Fruit fly (Drosophila melanogaster) whole organism, embryonic: ENCODE results near the gene CG10584.

ENCODE experiments used
- B-H1 ChIP-seq: fragments of 200-800 bp; sonication (Bioruptor generic); IDR thresholded peaks from 3 replicates; pipeline ENCODE4 v1.3.6; 2022; ENCODE audit warnings: missing biosample characterization, missing genetic modification characterization
- Bteb2 ChIP-seq: fragments of 200-800 bp; sonication (Bioruptor generic); optimal IDR thresholded peaks from 2 replicates; lab custom pipeline; 2016; ENCODE audit warnings: missing biosample characterization, missing genetic modification characterization
- CG10979 ChIP-seq: fragments of 200-800 bp; sonication (Bioruptor generic); optimal IDR thresholded peaks from 2 replicates; lab custom pipeline; 2018; ENCODE audit warnings: missing biosample characterization, mild to moderate bottlenecking, missing genetic modification characterization, moderate library complexity
- CG11456 ChIP-seq: fragments of 200-800 bp; sonication (Bioruptor generic); IDR thresholded peaks from 3 replicates; pipeline ENCODE4 v1.3.6; 2022; ENCODE audit warnings: missing biosample characterization, missing genetic modification characterization
- CG13123 ChIP-seq: fragments of 200-800 bp; sonication (Bioruptor generic); optimal IDR thresholded peaks from 2 replicates; lab custom pipeline; 2016; ENCODE audit warnings: missing biosample characterization, missing genetic modification characterization
- CG13424 ChIP-seq: fragments of 200-800 bp; sonication (Bioruptor generic); optimal IDR thresholded peaks from 2 replicates; lab custom pipeline; 2019; ENCODE audit warnings: missing biosample characterization, mild to moderate bottlenecking, missing genetic modification characterization, moderate library complexity
- CG14441 ChIP-seq: fragments of 200-800 bp; sonication (Bioruptor generic); IDR thresholded peaks from 2 replicates; pipeline ENCODE4 v1.3.6; 2022; ENCODE audit warnings: missing biosample characterization, missing genetic modification characterization
- CG14965 ChIP-seq: fragments of 200-800 bp; sonication (Bioruptor generic); optimal IDR thresholded peaks from 2 replicates; lab custom pipeline; 2016; ENCODE audit warnings: missing biosample characterization, missing genetic modification characterization, borderline replicate concordance
- CG16863 ChIP-seq: fragments of 200-800 bp; sonication (Bioruptor generic); optimal IDR thresholded peaks from 3 replicates; lab custom pipeline; 2016; ENCODE audit warnings: missing biosample characterization, missing genetic modification characterization
- CG17361 ChIP-seq: fragments of 200-800 bp; sonication (Bioruptor generic); IDR thresholded peaks from 3 replicates; pipeline ENCODE4 v1.3.6; 2022; ENCODE audit warnings: missing biosample characterization, missing genetic modification characterization
- CG1792 ChIP-seq: fragments of 200-800 bp; sonication (Bioruptor generic); optimal IDR thresholded peaks from 2 replicates; lab custom pipeline; 2016; ENCODE audit warnings: missing biosample characterization, missing genetic modification characterization
- CG2120 ChIP-seq: fragments of 200-800 bp; sonication (Bioruptor generic); optimal IDR thresholded peaks from 3 replicates; lab custom pipeline; 2016; ENCODE audit warnings: missing biosample characterization, missing genetic modification characterization
- CG31441 ChIP-seq: fragments of 200-800 bp; sonication (Bioruptor generic); IDR thresholded peaks from 2 replicates; pipeline ENCODE4 v1.3.6; 2022; ENCODE audit warnings: missing biosample characterization, missing genetic modification characterization
- CG32532 ChIP-seq: fragments of 200-800 bp; sonication (Bioruptor generic); IDR thresholded peaks from 2 replicates; pipeline ENCODE4 v1.3.6; 2022; ENCODE audit warnings: missing biosample characterization, missing genetic modification characterization
- CG34224 ChIP-seq: fragments of 200-800 bp; sonication (Bioruptor generic); IDR thresholded peaks from 3 replicates; pipeline ENCODE4 v1.3.6; 2022; ENCODE audit warnings: missing biosample characterization, missing genetic modification characterization; ENCODE audit not compliant: partially characterized antibody
- CG34376 ChIP-seq: fragments of 200-800 bp; sonication (Bioruptor generic); optimal IDR thresholded peaks from 2 replicates; lab custom pipeline; 2018; ENCODE audit warnings: missing biosample characterization, mild to moderate bottlenecking, missing genetic modification characterization
- CG4282 ChIP-seq: fragments of 200-800 bp; sonication (Bioruptor generic); optimal IDR thresholded peaks from 2 replicates; lab custom pipeline; 2016; ENCODE audit warnings: missing biosample characterization, missing genetic modification characterization
- CG4707 ChIP-seq: fragments of 200-800 bp; sonication (Bioruptor generic); optimal IDR thresholded peaks from 2 replicates; lab custom pipeline; 2018; ENCODE audit warnings: missing biosample characterization, mild to moderate bottlenecking, missing genetic modification characterization, moderate library complexity
- CG5245 ChIP-seq: fragments of 200-800 bp; sonication (Bioruptor generic); optimal IDR thresholded peaks from 3 replicates; lab custom pipeline; 2016; ENCODE audit warnings: missing biosample characterization, missing genetic modification characterization
- CG6765 ChIP-seq: fragments of 200-800 bp; sonication (Bioruptor generic); optimal IDR thresholded peaks from 3 replicates; lab custom pipeline; 2017; ENCODE audit warnings: missing biosample characterization, mild to moderate bottlenecking, missing genetic modification characterization
- CG8924 ChIP-seq: fragments of 200-800 bp; optimal IDR thresholded peaks from 3 replicates; lab custom pipeline; 2019; ENCODE audit warnings: missing biosample characterization, mild to moderate bottlenecking, missing genetic modification characterization, moderate library complexity
- CG9727 ChIP-seq: fragments of 200-800 bp; sonication (Bioruptor generic); optimal IDR thresholded peaks from 3 replicates; lab custom pipeline; 2017; ENCODE audit warnings: missing biosample characterization, mild to moderate bottlenecking, missing genetic modification characterization
- CG9817 ChIP-seq: fragments of 200-800 bp; sonication (Bioruptor generic); optimal IDR thresholded peaks from 2 replicates; lab custom pipeline; 2018; ENCODE audit warnings: missing biosample characterization, mild to moderate bottlenecking, missing genetic modification characterization, moderate library complexity
- D19B ChIP-seq: fragments of 200-800 bp; sonication (Bioruptor generic); optimal IDR thresholded peaks from 2 replicates; lab custom pipeline; 2017; ENCODE audit warnings: missing biosample characterization, mild to moderate bottlenecking, missing genetic modification characterization
- Dbx ChIP-seq: fragments of 200-800 bp; sonication (Bioruptor generic); IDR thresholded peaks from 3 replicates; pipeline ENCODE4 v1.3.6; 2022; ENCODE audit warnings: missing biosample characterization, missing genetic modification characterization
- Deaf1 ChIP-seq: fragments of 200-800 bp; optimal IDR thresholded peaks from 3 replicates; lab custom pipeline; 2019; ENCODE audit warnings: missing biosample characterization, mild to moderate bottlenecking, missing genetic modification characterization, moderate library complexity
- Dll ChIP-seq: fragments of 200-800 bp; sonication (Bioruptor generic); IDR thresholded peaks from 4 replicates; pipeline ENCODE4 v1.3.6; 2022; ENCODE audit warnings: missing biosample characterization, missing genetic modification characterization; ENCODE audit not compliant: partially characterized antibody
- NC2α ChIP-seq: fragments of 200-800 bp; sonication (Bioruptor generic); optimal IDR thresholded peaks from 2 replicates; lab custom pipeline; 2016; ENCODE audit warnings: missing biosample characterization, missing genetic modification characterization
- Opbp ChIP-seq: fragments of 200-800 bp; sonication (Bioruptor generic); IDR thresholded peaks from 3 replicates; pipeline ENCODE4 v1.3.6; 2022; ENCODE audit warnings: missing biosample characterization, missing genetic modification characterization; ENCODE audit not compliant: partially characterized antibody
- Optix ChIP-seq: fragments of 200-800 bp; sonication (Bioruptor generic); IDR thresholded peaks from 3 replicates; pipeline ENCODE4 v1.3.6; 2022; ENCODE audit warnings: missing biosample characterization, missing genetic modification characterization
- Vsx1 ChIP-seq: fragments of 200-800 bp; sonication (Bioruptor generic); optimal IDR thresholded peaks from 2 replicates; lab custom pipeline; 2017; ENCODE audit warnings: missing biosample characterization, mild to moderate bottlenecking, missing genetic modification characterization, missing genetic modification reagents
- Xrp1 ChIP-seq: fragments of 200-800 bp; sonication (Bioruptor generic); IDR thresholded peaks from 2 replicates; pipeline ENCODE4 v1.3.6; 2022; ENCODE audit warnings: missing biosample characterization, missing genetic modification characterization
- ac ChIP-seq: fragments of 200-800 bp; sonication (Bioruptor generic); optimal IDR thresholded peaks from 3 replicates; lab custom pipeline; 2017; ENCODE audit warnings: missing biosample characterization, mild to moderate bottlenecking, missing genetic modification characterization
- ato ChIP-seq: fragments of 200-800 bp; sonication (Bioruptor generic); IDR thresholded peaks from 2 replicates; pipeline ENCODE4 v1.3.6; 2022; ENCODE audit warnings: missing biosample characterization, missing genetic modification characterization; ENCODE audit not compliant: partially characterized antibody
- dan ChIP-seq: fragments of 200-800 bp; sonication (Bioruptor generic); IDR thresholded peaks from 2 replicates; pipeline ENCODE4 v1.3.6; 2022; ENCODE audit warnings: missing biosample characterization, missing genetic modification characterization
- dimm ChIP-seq: fragments of 200-800 bp; sonication (Bioruptor generic); IDR thresholded peaks from 2 replicates; pipeline ENCODE4 v1.3.6; 2022; ENCODE audit warnings: missing biosample characterization, missing genetic modification characterization
- dpn ChIP-seq, 2 experiments: fragments of 200-800 bp; sonication (Bioruptor generic); optimal IDR thresholded peaks; 3 replicates each; lab custom pipeline; 2016; ENCODE audit warnings: missing biosample characterization in 2 of 2, missing genetic modification characterization in 2 of 2
- ems ChIP-seq: fragments of 200-800 bp; sonication (Bioruptor generic); optimal IDR thresholded peaks from 3 replicates; lab custom pipeline; 2016; ENCODE audit warnings: missing biosample characterization, missing genetic modification characterization
- fu2 ChIP-seq: fragments of 200-800 bp; sonication (Bioruptor generic); optimal IDR thresholded peaks from 2 replicates; lab custom pipeline; 2016; ENCODE audit warnings: missing biosample characterization, missing genetic modification characterization
- gce ChIP-seq: fragments of 200-800 bp; sonication (Bioruptor generic); IDR thresholded peaks from 3 replicates; pipeline ENCODE4 v1.3.6; 2022; ENCODE audit warnings: missing biosample characterization, missing genetic modification characterization
- gem ChIP-seq: fragments of 200-800 bp; sonication (Bioruptor generic); optimal IDR thresholded peaks from 2 replicates; lab custom pipeline; 2019; ENCODE audit warnings: missing biosample characterization, mild to moderate bottlenecking, missing genetic modification characterization, moderate library complexity
- gfzf ChIP-seq: fragments of 200-800 bp; sonication (Bioruptor generic); optimal IDR thresholded peaks from 2 replicates; lab custom pipeline; 2016; ENCODE audit warnings: missing biosample characterization, mild to moderate bottlenecking, missing genetic modification characterization, moderate library complexity
- gsb ChIP-seq: fragments of 200-800 bp; sonication (Bioruptor generic); IDR thresholded peaks from 2 replicates; pipeline ENCODE4 v1.3.6; 2022; ENCODE audit warnings: missing biosample characterization, missing genetic modification characterization
- lbe ChIP-seq: fragments of 200-800 bp; sonication (Bioruptor generic); optimal IDR thresholded peaks from 2 replicates; lab custom pipeline; 2016; ENCODE audit warnings: missing biosample characterization, mild to moderate bottlenecking, missing genetic modification characterization
- p53 ChIP-seq: fragments of 200-800 bp; sonication (Bioruptor generic); optimal IDR thresholded peaks from 2 replicates; lab custom pipeline; 2016; ENCODE audit warnings: missing biosample characterization, missing genetic modification characterization
- phol ChIP-seq: fragments of 200-800 bp; sonication (Bioruptor generic); optimal IDR thresholded peaks from 3 replicates; lab custom pipeline; 2018; ENCODE audit warnings: missing biosample characterization, mild to moderate bottlenecking, missing genetic modification characterization, moderate library complexity
- slou ChIP-seq: fragments of 200-800 bp; sonication (Bioruptor generic); optimal IDR thresholded peaks from 3 replicates; lab custom pipeline; 2016; ENCODE audit warnings: missing biosample characterization, missing genetic modification characterization
- vvl ChIP-seq: fragments of 200-800 bp; sonication (Bioruptor generic); IDR thresholded peaks from 2 replicates; pipeline ENCODE4 v1.3.6; 2022; ENCODE audit warnings: missing biosample characterization, missing genetic modification characterization
- zfh1 ChIP-seq: fragments of 200-800 bp; sonication (Bioruptor generic); IDR thresholded peaks from 3 replicates; pipeline ENCODE4 v1.3.6; 2022; ENCODE audit warnings: missing biosample characterization, missing genetic modification characterization

The CG10584 gene

DNA sequence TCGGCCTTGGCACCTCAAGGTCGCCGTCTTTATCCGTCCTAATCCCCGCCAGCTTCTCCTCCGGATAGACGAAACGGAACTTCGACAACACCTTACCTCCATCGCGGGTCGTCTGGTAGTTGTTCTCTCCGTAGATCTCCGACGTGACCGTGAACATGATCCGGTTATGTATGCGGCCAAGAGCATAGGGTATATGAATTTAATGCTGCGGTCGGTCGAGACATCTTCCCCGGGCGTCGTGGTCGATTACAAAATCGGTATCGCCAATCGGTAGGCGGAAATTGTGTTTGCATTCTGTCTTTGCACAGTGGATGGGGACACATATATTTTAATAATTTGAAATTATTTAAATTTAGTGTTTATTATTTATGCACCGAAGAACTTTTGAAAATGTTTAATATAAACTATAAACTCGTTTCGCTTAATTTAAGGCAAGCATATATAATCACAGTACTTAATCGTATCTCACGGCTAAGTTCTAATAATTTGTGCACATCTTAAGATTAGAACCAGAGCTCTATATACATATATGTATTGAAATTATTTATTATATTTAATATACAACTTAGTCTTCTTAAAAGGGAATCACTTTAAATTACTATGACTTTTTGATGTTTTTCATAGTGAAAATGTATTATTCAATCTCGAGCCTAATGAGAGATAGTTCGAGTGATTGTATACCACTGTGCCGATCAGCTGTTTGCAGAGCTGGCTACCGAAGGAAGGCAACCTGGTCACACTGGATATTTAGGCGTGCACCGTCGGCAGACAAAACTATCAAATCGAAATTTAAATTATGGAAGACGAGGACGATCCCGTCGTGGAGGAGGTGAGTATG, at the start of gene CG10584, which contains the start of gene Polr3E (continued):
- TF ChIP-seq CG17361 (GFP tag; lab: Robert Waterston, UW) = peak; percentile 99
- TF ChIP-seq slou (GFP tag; lab: Kevin White, UChicago) = peak; percentile 87
- TF ChIP-seq B-H1 = peak; percentile 65
- TF ChIP-seq CG8924 (tag; lab: Kevin White, UChicago) = peak; percentile 97
- TF ChIP-seq CG6765 (GFP tag; lab: Kevin White, UChicago) = peak; percentile 90
- TF ChIP-seq CG13123 (GFP tag; lab: Kevin White, UChicago) = peak; percentile 80
- peak; percentile 64 for TF ChIP-seq dimm (GFP tag; lab: Robert Waterston, UW)
- TF ChIP-seq Optix = no peak
- peak; percentile 93 for TF ChIP-seq CG9817 (tag; lab: Kevin White, UChicago)
- TF ChIP-seq CG16863 (GFP tag; lab: Kevin White, UChicago) = peak; percentile 2
- peak; percentile 80 for TF ChIP-seq CG4707
- TF ChIP-seq CG2120 (GFP tag; lab: Kevin White, UChicago) = peak; percentile 79
- no peak for TF ChIP-seq p53 (GFP tag; lab: Kevin White, UChicago)
- peak; percentile 79 for TF ChIP-seq Dbx (GFP tag; lab: Robert Waterston, UW)
- no peak for TF ChIP-seq Opbp (GFP tag; lab: Robert Waterston, UW)
- TF ChIP-seq Deaf1 (tag; lab: Kevin White, UChicago) = peak; percentile 81
- peak; percentile 91 for TF ChIP-seq CG32532
- TF ChIP-seq CG1792 = no peak
- peak; percentile 97 for TF ChIP-seq CG13424 (tag; lab: Kevin White, UChicago)
- TF ChIP-seq ato (GFP tag; lab: Robert Waterston, UW) = no peak
- TF ChIP-seq CG4282 (GFP tag; lab: Kevin White, UChicago) = peak; percentile 85
- peak; percentile 75 for TF ChIP-seq CG14441 (GFP tag; lab: Robert Waterston, UW)
- peak; percentile 86 for TF ChIP-seq Xrp1 (GFP tag; lab: Robert Waterston, UW)
- peak; percentile 58 for TF ChIP-seq gfzf (GFP tag; lab: Kevin White, UChicago)
- TF ChIP-seq CG34224 (GFP tag; lab: Robert Waterston, UW) = peak; percentile 42; the same call in 1 of the 3 replicates
- TF ChIP-seq vvl (GFP tag; lab: Robert Waterston, UW) = peak; percentile 82
- TF ChIP-seq phol (tag; lab: Kevin White, UChicago) = peak; percentile 95
- peak; percentile 46 for TF ChIP-seq Bteb2 (GFP tag; lab: Kevin White, UChicago)
- peak; percentile 86 for TF ChIP-seq Vsx1 (GFP tag; lab: Kevin White, UChicago)
- TF ChIP-seq zfh1 (GFP tag; lab: Robert Waterston, UW) = peak; percentile 80
- TF ChIP-seq D19B (GFP tag; lab: Kevin White, UChicago) = peak; percentile 86
- TF ChIP-seq lbe = peak; percentile 88
- peak; percentile 98 for TF ChIP-seq CG31441 (GFP tag; lab: Robert Waterston, UW)
- TF ChIP-seq fu2 (GFP tag; lab: Kevin White, UChicago) = peak; percentile 17
- TF ChIP-seq CG11456 (GFP tag; lab: Robert Waterston, UW) = peak; percentile 70; the same call in 2 of the 3 replicates
- TF ChIP-seq dpn (GFP tag; optimal IDR thresholded peaks at IDR 0.05; lab: Kevin White, UChicago) = peak; percentile 56 to 90
- no peak for TF ChIP-seq dan (GFP tag; lab: Robert Waterston, UW)
- TF ChIP-seq CG34376 (GFP tag; lab: Kevin White, UChicago) = peak; percentile 80
- peak; percentile 94 for TF ChIP-seq CG10979 (tag; lab: Kevin White, UChicago)
- TF ChIP-seq NC2α (GFP tag; lab: Kevin White, UChicago) = no peak
- peak; percentile 97 for TF ChIP-seq gem
- TF ChIP-seq CG5245 (GFP tag; lab: Kevin White, UChicago) = peak; percentile 59
- peak; percentile 81 for TF ChIP-seq gsb
- TF ChIP-seq Dll = peak; percentile 46; the same call in 3 of the 4 replicates
- TF ChIP-seq gce (GFP tag; lab: Robert Waterston, UW) = no peak
- no peak for TF ChIP-seq CG14965 (GFP tag; lab: Kevin White, UChicago)
- TF ChIP-seq CG9727 (GFP tag; lab: Kevin White, UChicago) = peak; percentile 96
- peak; percentile 67 for TF ChIP-seq ac (GFP tag; lab: Kevin White, UChicago)
- peak; percentile 41 for TF ChIP-seq ems
